Fruit fly (Drosophila melanogaster): Measurements from ENCODE around the gene Epg5.

The Epg5 gene

DNA sequence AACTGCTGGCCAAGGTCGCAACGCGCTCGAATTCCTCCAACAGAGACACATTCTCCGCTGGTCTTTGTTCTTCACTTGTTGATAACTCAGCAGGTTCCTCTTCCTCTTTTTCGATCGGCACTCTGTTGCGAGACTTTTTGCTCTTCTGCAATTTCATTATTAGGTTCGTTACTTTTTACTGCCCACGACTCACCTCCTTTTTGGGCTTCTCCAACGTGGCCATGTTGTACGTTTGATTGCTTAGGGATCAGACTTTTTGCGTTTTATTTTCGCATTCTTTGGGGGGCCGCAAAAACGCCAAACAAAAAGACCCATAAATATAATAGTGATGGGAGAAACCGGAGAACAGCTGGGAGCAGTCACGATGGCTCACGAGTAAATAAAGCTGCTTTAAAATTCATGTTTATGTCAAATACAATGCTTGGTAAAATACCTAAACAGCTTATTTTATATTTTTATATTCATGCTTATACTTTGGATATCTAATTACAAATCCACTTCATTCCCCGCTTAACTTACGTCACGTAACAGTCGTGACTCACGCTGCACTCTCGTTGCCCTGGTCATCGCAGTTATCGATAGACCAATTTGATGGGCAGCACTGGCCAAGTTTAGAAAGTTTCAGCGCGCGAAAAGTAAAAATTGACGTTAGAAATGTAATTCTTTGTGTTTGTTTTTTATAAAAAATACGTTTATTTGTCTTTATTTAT lies at the start of gene Epg5 (continued):
- TF ChIP-seq CG5953 (GFP tag; IDR thresholded peaks at IDR 0.05) (no peak), CG15696 (tag; optimal IDR thresholded peaks at IDR 0.05) (peak; percentile 71), Gug (GFP tag; IDR thresholded peaks at IDR 0.05) (peak; percentile 83; the same call in 3 of the 4 replicates), CG2116 (GFP tag; optimal IDR thresholded peaks at IDR 0.05) (peak; percentile 47), NfI (GFP tag; optimal IDR thresholded peaks at IDR 0.05) (no peak), mam (GFP tag; optimal IDR thresholded peaks at IDR 0.05) (peak; percentile 81), seq (GFP tag; IDR thresholded peaks at IDR 0.05) (peak; percentile 25; the same call in 1 of the 2 replicates), Fer1 (GFP tag; optimal IDR thresholded peaks at IDR 0.05) (no peak), crp (GFP tag; optimal IDR thresholded peaks at IDR 0.05) (peak; percentile 12 to 85), CG7786 (GFP tag; optimal IDR thresholded peaks at IDR 0.05) (peak; percentile 62), hb (GFP tag; IDR thresholded peaks at IDR 0.05; ENCODE audit: partially characterized antibody) (peak; percentile 98), CG12299 (tag; optimal IDR thresholded peaks at IDR 0.05) (peak; percentile 29), sna (GFP tag; IDR thresholded peaks at IDR 0.05; ENCODE audit: partially characterized antibody) (peak; percentile 99), CG11723 (GFP tag; optimal IDR thresholded peaks at IDR 0.05) (no peak), wdn (GFP tag; IDR thresholded peaks at IDR 0.05) (peak; percentile 54; the same call in 1 of the 2 replicates), CG10431 (GFP tag; optimal IDR thresholded peaks at IDR 0.05) (no peak), scrt (GFP tag; optimal IDR thresholded peaks at IDR 0.05) (peak; percentile 65), gro (GFP tag; optimal IDR thresholded peaks at IDR 0.05) (no peak), Bdp1 (GFP tag; optimal IDR thresholded peaks at IDR 0.05) (peak; percentile 57), CG18619 (GFP tag; optimal IDR thresholded peaks at IDR 0.05) (peak; percentile 54), Ets97D (GFP tag; optimal IDR thresholded peaks at IDR 0.05) (peak; percentile 76), tx (GFP tag; optimal IDR thresholded peaks at IDR 0.05) (peak; percentile 38), CG34422 (GFP tag; IDR thresholded peaks at IDR 0.05) (peak; percentile 83; the same call in 2 of the 3 replicates), CG9876 (GFP tag; optimal IDR thresholded peaks at IDR 0.05) (peak; percentile 43), bowl (GFP tag; IDR thresholded peaks at IDR 0.05) (no peak), CG7372 (GFP tag; IDR thresholded peaks at IDR 0.05) (peak; percentile 71), dan (GFP tag; IDR thresholded peaks at IDR 0.05) (no peak), phol (tag; optimal IDR thresholded peaks at IDR 0.05) (peak; percentile 80), CG8089 (GFP tag; optimal IDR thresholded peaks at IDR 0.05) (peak; percentile 45), zfh2 (GFP tag; optimal IDR thresholded peaks at IDR 0.05) (peak; percentile 90), CG6654 (GFP tag; optimal IDR thresholded peaks at IDR 0.05) (no peak), B-H1 (GFP tag; IDR thresholded peaks at IDR 0.05) (peak; percentile 31; the same call in 1 of the 3 replicates), C15 (GFP tag; IDR thresholded peaks at IDR 0.05) (no peak), danr (GFP tag; IDR thresholded peaks at IDR 0.05) (no peak), usp (GFP tag; optimal IDR thresholded peaks at IDR 0.05) (no peak), sr (GFP tag; IDR thresholded peaks at IDR 0.05) (no peak), slbo (GFP tag; IDR thresholded peaks at IDR 0.05) (peak; percentile 90), CG6854 (GFP tag; optimal IDR thresholded peaks at IDR 0.05) (no peak), BEAF-32 (GFP tag; optimal IDR thresholded peaks at IDR 0.05) (peak; percentile 98), B-H2 (GFP tag; optimal IDR thresholded peaks at IDR 0.05) (no peak), lola (GFP tag; optimal IDR thresholded peaks at IDR 0.05) (no peak), CG4707 (GFP tag; optimal IDR thresholded peaks at IDR 0.05) (no peak), tup (GFP tag; optimal IDR thresholded peaks at IDR 0.05) (peak; percentile 69), CG32772 (GFP tag; IDR thresholded peaks at IDR 0.05) (peak; percentile 73), trh (GFP tag; optimal IDR thresholded peaks at IDR 0.05) (peak; percentile 58), bbx (GFP tag; IDR thresholded peaks at IDR 0.05; ENCODE audit: partially characterized antibody) (peak; percentile 91), gem (tag; optimal IDR thresholded peaks at IDR 0.05) (no peak), HLH54F (GFP tag; optimal IDR thresholded peaks at IDR 0.05) (peak; percentile 82), esg (GFP tag; conservative IDR thresholded peaks at IDR 0.05) (peak; percentile 56), shn (GFP tag; optimal IDR thresholded peaks at IDR 0.05) (peak; percentile 71)

Measured in whole organism, embryonic.